Worm (Caenorhabditis elegans) whole organism, L2 larva: Measurements from ENCODE around the gene Y57G11C.14.
A peak's percentile ranks its signal among the peaks of the same experiment; 100 is the strongest.

Source experiments
- C34F6.9 ChIP-seq: fragments of 150-350 bp; optimal IDR thresholded peaks from 2 replicates; lab custom pipeline; 2014; ENCODE audit warnings: missing biosample characterization, missing genetic modification characterization
- F13H6.1 ChIP-seq: sonication (generic microtip); optimal IDR thresholded peaks from 2 replicates; lab custom pipeline; 2016; ENCODE audit warnings: missing genetic modification characterization, missing compliant biosample characterization
- Y55F3AM.14 ChIP-seq: fragments of 200-800 bp; sonication (Bioruptor generic); optimal IDR thresholded peaks from 2 replicates; lab custom pipeline; 2018; ENCODE audit warnings: mild to moderate bottlenecking, missing genetic modification characterization, missing compliant biosample characterization
- ZK546.5 ChIP-seq: sonication (generic microtip); optimal IDR thresholded peaks from 2 replicates; lab custom pipeline; 2017; ENCODE audit warnings: missing biosample characterization, missing genetic modification characterization
- alr-1 ChIP-seq: fragments of 150-350 bp; optimal IDR thresholded peaks from 2 replicates; lab custom pipeline; 2014; ENCODE audit warnings: missing biosample characterization, missing genetic modification characterization
- aly-2 ChIP-seq: fragments of 150-350 bp; optimal IDR thresholded peaks from 2 replicates; lab custom pipeline; 2014; ENCODE audit warnings: missing biosample characterization, missing genetic modification characterization
- ama-1 ChIP-seq: fragments of 150-350 bp; optimal IDR thresholded peaks from 2 replicates; lab custom pipeline; 2018; ENCODE audit warnings: inconsistent platforms
- blmp-1 ChIP-seq: sonication (generic microtip); optimal IDR thresholded peaks from 2 replicates; lab custom pipeline; 2017; ENCODE audit warnings: missing genetic modification characterization, mild to moderate bottlenecking, missing compliant biosample characterization, antibody characterized with exemption, moderate library complexity; ENCODE audit not compliant: insufficient read depth
- ceh-16 ChIP-seq: fragments of 150-350 bp; optimal IDR thresholded peaks from 2 replicates; lab custom pipeline; 2014; ENCODE audit warnings: missing biosample characterization, missing genetic modification characterization
- crh-2 ChIP-seq: sonication (generic microtip); optimal IDR thresholded peaks from 2 replicates; lab custom pipeline; 2017; ENCODE audit warnings: missing biosample characterization, missing genetic modification characterization
- elt-1 ChIP-seq: fragments of 150-350 bp; optimal IDR thresholded peaks from 2 replicates; lab custom pipeline; 2014; ENCODE audit warnings: missing biosample characterization, missing genetic modification characterization
- fos-1 ChIP-seq: fragments of 150-350 bp; optimal IDR thresholded peaks from 2 replicates; lab custom pipeline; 2014; ENCODE audit warnings: missing biosample characterization, missing genetic modification characterization
- lin-11 ChIP-seq: fragments of 150-350 bp; sonication (generic microtip); optimal IDR thresholded peaks from 2 replicates; lab custom pipeline; 2014; ENCODE audit warnings: missing biosample characterization, missing genetic modification characterization, inconsistent platforms, mixed read lengths
- lin-13 ChIP-seq: fragments of 150-350 bp; optimal IDR thresholded peaks from 2 replicates; lab custom pipeline; 2014; ENCODE audit warnings: missing biosample characterization, missing genetic modification reagents, missing genetic modification characterization
- lin-39 ChIP-seq: fragments of 150-350 bp; optimal IDR thresholded peaks from 2 replicates; lab custom pipeline; 2014; ENCODE audit warnings: missing biosample characterization, missing genetic modification reagents, missing genetic modification characterization
- mbf-1 ChIP-seq: sonication (generic microtip); optimal IDR thresholded peaks from 2 replicates; lab custom pipeline; 2017; ENCODE audit warnings: missing biosample characterization, missing genetic modification characterization
- mdl-1 ChIP-seq, 2 experiments: fragments of 150-350 bp in 1 of 2; sonication (generic microtip) in 1 of 2; optimal IDR thresholded peaks; 2 replicates each; lab custom pipeline; 2017; ENCODE audit warnings: missing biosample characterization in 2 of 2, missing genetic modification characterization in 2 of 2
- nhr-10 ChIP-seq: sonication (generic microtip); optimal IDR thresholded peaks from 2 replicates; lab custom pipeline; 2017; ENCODE audit warnings: missing biosample characterization, missing genetic modification characterization
- nhr-11 ChIP-seq: fragments of 150-350 bp; optimal IDR thresholded peaks from 2 replicates; lab custom pipeline; 2014; ENCODE audit warnings: missing biosample characterization, missing genetic modification characterization
- nhr-12 ChIP-seq: fragments of 150-350 bp; optimal IDR thresholded peaks from 2 replicates; lab custom pipeline; 2014; ENCODE audit warnings: missing biosample characterization, missing genetic modification characterization
- nhr-129 ChIP-seq: fragments of 150-350 bp; optimal IDR thresholded peaks from 2 replicates; lab custom pipeline; 2014; ENCODE audit warnings: missing biosample characterization, missing genetic modification characterization
- nhr-237 ChIP-seq: fragments of 150-350 bp; optimal IDR thresholded peaks from 2 replicates; lab custom pipeline; 2014; ENCODE audit warnings: missing biosample characterization, missing genetic modification characterization
- nhr-25 ChIP-seq: fragments of 150-350 bp; sonication (generic microtip); optimal IDR thresholded peaks from 3 replicates; lab custom pipeline; 2014; ENCODE audit warnings: missing biosample characterization, missing genetic modification characterization
- nhr-6 ChIP-seq: fragments of 150-350 bp; optimal IDR thresholded peaks from 2 replicates; lab custom pipeline; 2014; ENCODE audit warnings: missing biosample characterization, missing genetic modification characterization
- nhr-77 ChIP-seq: fragments of 150-350 bp; optimal IDR thresholded peaks from 2 replicates; lab custom pipeline; 2014; ENCODE audit warnings: missing biosample characterization, missing genetic modification characterization
- peb-1 ChIP-seq: fragments of 150-350 bp; optimal IDR thresholded peaks from 2 replicates; lab custom pipeline; 2014; ENCODE audit warnings: missing biosample characterization, missing genetic modification characterization
- sem-4 ChIP-seq: fragments of 150-350 bp; optimal IDR thresholded peaks from 2 replicates; lab custom pipeline; 2014; ENCODE audit warnings: missing biosample characterization, missing genetic modification reagents, missing genetic modification characterization
- skn-1 ChIP-seq: sonication (generic microtip); optimal IDR thresholded peaks from 2 replicates; lab custom pipeline; 2017; ENCODE audit warnings: missing biosample characterization, missing genetic modification characterization
- sma-3 ChIP-seq: sonication (generic microtip); optimal IDR thresholded peaks from 2 replicates; lab custom pipeline; 2016; ENCODE audit warnings: missing genetic modification reagents, missing genetic modification characterization, missing compliant biosample characterization
- snpc-4 ChIP-seq: fragments of 150-350 bp; optimal IDR thresholded peaks from 2 replicates; lab custom pipeline; 2014; ENCODE audit warnings: missing biosample characterization, missing genetic modification characterization
- unc-39 ChIP-seq: fragments of 150-350 bp; optimal IDR thresholded peaks from 2 replicates; lab custom pipeline; 2014; ENCODE audit warnings: missing biosample characterization, missing genetic modification characterization
- unc-55 ChIP-seq: fragments of 150-350 bp; sonication (generic microtip); optimal IDR thresholded peaks from 3 replicates; lab custom pipeline; 2014; ENCODE audit warnings: missing biosample characterization, missing genetic modification reagents, missing genetic modification characterization
- ztf-1 ChIP-seq: fragments of 200-800 bp; sonication (Bioruptor generic); conservative IDR thresholded peaks from 2 replicates; pipeline ENCODE4 v1.3.6; 2022; ENCODE audit warnings: missing genetic modification characterization, missing compliant biosample characterization
- ztf-11 ChIP-seq: sonication (generic microtip); optimal IDR thresholded peaks from 2 replicates; lab custom pipeline; 2017; ENCODE audit warnings: missing biosample characterization, missing genetic modification characterization
- ztf-4 ChIP-seq: fragments of 150-350 bp; optimal IDR thresholded peaks from 2 replicates; lab custom pipeline; 2014; ENCODE audit warnings: missing biosample characterization, missing genetic modification characterization

Gene Y57G11C.14

ce11 chrIV:14824878-14825352, 25.8 kb downstream of the Y57G11C.14 start, which contains the start of gene sec-61.A (continued):
- TF ChIP-seq peb-1 (peak; percentile 64), nhr-129 (tag; lab: Kevin White, UChicago) (peak; percentile 66), nhr-11 (no peak), nhr-77 (no peak), lin-13 (GFP tag; lab: Kevin White, UChicago) (peak; percentile 56), C34F6.9 (peak; percentile 81), sma-3 (GFP tag; lab: Kevin White, UChicago) (peak; percentile 93), ztf-11 (no peak)

- TF ChIP-seq crh-2 (tag; lab: Kevin White, UChicago): no peak
- TF ChIP-seq peb-1: no peak
- TF ChIP-seq ztf-1: no peak
- no peak for TF ChIP-seq mbf-1 (tag; lab: Kevin White, UChicago)
- no peak for TF ChIP-seq skn-1 (tag; lab: Kevin White, UChicago)
- no peak for TF ChIP-seq sem-4 (tag; lab: Kevin White, UChicago)
- no peak for TF ChIP-seq ztf-11
- TF ChIP-seq ama-1 (lab: Kevin White, UChicago): no peak
- no peak for TF ChIP-seq Y55F3AM.14 (GFP tag; lab: Kevin White, UChicago)
- TF ChIP-seq unc-39 (tag; lab: Kevin White, UChicago): no peak
Measured at ce11 chrIV:14825379-14825778, 26.3 kb downstream of the Y57G11C.14 start, which contains the start of gene rps-18. TSS of gene rps-18 (plus strand) at chrIV:14825679.

- no peak for TF ChIP-seq elt-1 (tag; lab: Kevin White, UChicago)
- no peak for TF ChIP-seq ZK546.5 (tag; lab: Kevin White, UChicago)
- TF ChIP-seq alr-1 (tag; lab: Kevin White, UChicago): no peak
- TF ChIP-seq, all 48 proteins: peak for 0
Measured at ce11 chrIV:14826151-14826757, 27.1 kb downstream of the Y57G11C.14 start.

ce11 chrIV:14828218-14828617, 29.1 kb downstream of the Y57G11C.14 start:
- TF ChIP-seq lin-13 (GFP tag; lab: Kevin White, UChicago) (no peak), blmp-1 (tag; lab: Kevin White, UChicago) (no peak), nhr-77 (no peak), crh-2 (tag; lab: Kevin White, UChicago) (no peak), F13H6.1 (tag; lab: Kevin White, UChicago) (no peak), ztf-11 (no peak), snpc-4 (tag; lab: Kevin White, UChicago) (no peak), unc-55 (no peak), nhr-25 (tag; lab: Kevin White, UChicago) (no peak), skn-1 (tag; lab: Kevin White, UChicago) (no peak), nhr-237 (tag; lab: Kevin White, UChicago) (no peak), peb-1 (no peak), mdl-1 (tag; optimal IDR thresholded peaks at IDR 0.05; lab: Kevin White, UChicago) (no peak), aly-2 (tag; lab: Kevin White, UChicago) (no peak), Y55F3AM.14 (GFP tag; lab: Kevin White, UChicago) (no peak), ceh-16 (no peak), elt-1 (tag; lab: Kevin White, UChicago) (no peak), lin-39 (no peak), fos-1 (tag; lab: Kevin White, UChicago) (no peak), nhr-6 (tag; lab: Kevin White, UChicago) (no peak)
- TF ChIP-seq, all 48 proteins: peak for 0

ce11 chrIV:14829026-14829425, 29.9 kb downstream of the Y57G11C.14 start, which contains the start of gene hhat-2:
TSS of gene hhat-2 (minus strand) at chrIV:14829126.
- TF ChIP-seq nhr-237 (tag; lab: Kevin White, UChicago) (no peak), lin-11 (tag; lab: Kevin White, UChicago) (no peak), crh-2 (tag; lab: Kevin White, UChicago) (no peak), nhr-25 (tag; lab: Kevin White, UChicago) (no peak), fos-1 (tag; lab: Kevin White, UChicago) (no peak), elt-1 (tag; lab: Kevin White, UChicago) (no peak), mdl-1 (tag; optimal IDR thresholded peaks at IDR 0.05; lab: Kevin White, UChicago) (no peak), ceh-16 (no peak), nhr-77 (no peak), nhr-10 (tag; lab: Kevin White, UChicago) (no peak), ztf-4 (tag; lab: Kevin White, UChicago) (no peak), nhr-11 (no peak), nhr-129 (tag; lab: Kevin White, UChicago) (no peak), sma-3 (GFP tag; lab: Kevin White, UChicago) (no peak), nhr-12 (tag; lab: Kevin White, UChicago) (no peak), ama-1 (lab: Kevin White, UChicago) (no peak), blmp-1 (tag; lab: Kevin White, UChicago) (no peak), snpc-4 (tag; lab: Kevin White, UChicago) (no peak)
